Worm (Caenorhabditis elegans): ENCODE data around the gene ZK1290.5.

Gene ZK1290.5

ce11 chrII:7577412-7577811, 48.0 kb downstream of the ZK1290.5 start, which contains the start of gene F35D2.6:
F35D2.6 (plus strand) TSS chrII:7577712.
- TF ChIP-seq skn-1 (tag; optimal IDR thresholded peaks at IDR 0.05) (no peak), egl-27 (tag; optimal IDR thresholded peaks at IDR 0.05) (no peak), lin-29 (GFP tag; IDR thresholded peaks at IDR 0.05) (no peak), unc-130 (GFP tag; optimal IDR thresholded peaks at IDR 0.05) (no peak), ama-1 (optimal IDR thresholded peaks at IDR 0.05) (no peak), ceh-62 (tag; optimal IDR thresholded peaks at IDR 0.05) (no peak)
